Worm (Caenorhabditis elegans) whole organism, young adult: ENCODE results near the gene R04A9.9.
"Not testable (repeated sequence)": the region's sequence is repeated elsewhere in the genome, so short reads cannot be mapped to it uniquely, and the experiment has no call there.

Experiments
- B0261.1 ChIP-seq: sonication (generic microtip); optimal IDR thresholded peaks from 2 replicates; lab custom pipeline; 2016; ENCODE audit warnings: mild to moderate bottlenecking, missing genetic modification characterization, moderate library complexity, missing compliant biosample characterization
- D2030.7 ChIP-seq: fragments of 200-800 bp; sonication (Bioruptor generic); IDR thresholded peaks from 2 replicates; pipeline ENCODE4 v1.3.6; 2022; ENCODE audit warnings: missing genetic modification reagents, missing genetic modification characterization, missing compliant biosample characterization
- F33H1.4 ChIP-seq: fragments of 200-800 bp; sonication (Bioruptor generic); IDR thresholded peaks from 2 replicates; pipeline ENCODE4 v1.3.6; 2022; ENCODE audit warnings: missing genetic modification reagents, missing genetic modification characterization, missing compliant biosample characterization
- F52B5.7 ChIP-seq: sonication (generic microtip); optimal IDR thresholded peaks from 2 replicates; lab custom pipeline; 2016; ENCODE audit warnings: mild to moderate bottlenecking, missing genetic modification characterization, missing compliant biosample characterization
- Y56A3A.18 ChIP-seq: fragments of 200-800 bp; sonication (Bioruptor generic); IDR thresholded peaks from 2 replicates; pipeline ENCODE4 v1.3.6; 2022; ENCODE audit warnings: missing genetic modification reagents, missing genetic modification characterization, missing compliant biosample characterization
- aptf-3 ChIP-seq: fragments of 200-800 bp; sonication (Bioruptor generic); IDR thresholded peaks from 2 replicates; pipeline ENCODE4 v1.3.6; 2022; ENCODE audit warnings: missing genetic modification characterization, missing compliant biosample characterization
- cebp-1 ChIP-seq, 2 experiments: fragments of 200-800 bp in 1 of 2; sonication (Bioruptor generic) in 1 of 2; sonication (generic microtip) in 1 of 2; IDR thresholded peaks in 1 of 2; optimal IDR thresholded peaks in 1 of 2; 2 replicates each; pipeline versions ENCODE4 v1.3.6 to Lab custom; 2017 to 2022; ENCODE audit warnings: missing compliant biosample characterization in 2 of 2, missing genetic modification characterization in 2 of 2, mild to moderate bottlenecking in 1 of 2, missing genetic modification reagents in 1 of 2, moderate library complexity in 1 of 2
- ceh-100 ChIP-seq: fragments of 200-800 bp; sonication (Bioruptor generic); IDR thresholded peaks from 2 replicates; pipeline ENCODE4 v1.3.6; 2022; ENCODE audit warnings: missing genetic modification reagents, missing genetic modification characterization, missing compliant biosample characterization
- ceh-40 ChIP-seq: fragments of 200-800 bp; sonication (Bioruptor generic); IDR thresholded peaks from 2 replicates; pipeline ENCODE4 v1.3.6; 2022; ENCODE audit warnings: missing genetic modification characterization, missing compliant biosample characterization
- dox-1 ChIP-seq: fragments of 200-800 bp; sonication (Bioruptor generic); IDR thresholded peaks from 2 replicates; pipeline ENCODE4 v1.3.6; 2022; ENCODE audit warnings: missing genetic modification reagents, missing genetic modification characterization, missing compliant biosample characterization
- egl-44 ChIP-seq: fragments of 200-800 bp; sonication (Bioruptor generic); IDR thresholded peaks from 2 replicates; pipeline ENCODE4 v1.3.6; 2022; ENCODE audit warnings: missing genetic modification reagents, missing genetic modification characterization, missing compliant biosample characterization
- ekl-4 ChIP-seq: fragments of 200-800 bp; sonication (Bioruptor generic); IDR thresholded peaks from 2 replicates; pipeline ENCODE4 v1.3.6; 2022; ENCODE audit warnings: missing genetic modification reagents, missing genetic modification characterization, missing compliant biosample characterization
- hmg-1.2 ChIP-seq: fragments of 200-800 bp; sonication (Bioruptor generic); IDR thresholded peaks from 2 replicates; pipeline ENCODE4 v1.3.6; 2022; ENCODE audit warnings: missing genetic modification reagents, missing genetic modification characterization, missing compliant biosample characterization
- let-607 ChIP-seq, 2 experiments: fragments of 200-800 bp in 1 of 2; sonication (Bioruptor generic) in 1 of 2; sonication (generic microtip) in 1 of 2; optimal IDR thresholded peaks; 2 replicates each; lab custom pipeline; 2016 to 2018; ENCODE audit warnings: mild to moderate bottlenecking in 2 of 2, missing compliant biosample characterization in 2 of 2, missing genetic modification characterization in 2 of 2, moderate library complexity in 2 of 2, missing genotype in 1 of 2
- lin-26 ChIP-seq: fragments of 200-800 bp; sonication (Bioruptor generic); IDR thresholded peaks from 2 replicates; pipeline ENCODE4 v1.3.6; 2022; ENCODE audit warnings: missing genetic modification reagents, missing genetic modification characterization, missing compliant biosample characterization
- lin-40 ChIP-seq: sonication (generic microtip); optimal IDR thresholded peaks from 2 replicates; lab custom pipeline; 2016; ENCODE audit warnings: missing genetic modification characterization, mild to moderate bottlenecking, missing compliant biosample characterization, missing genotype, missing genetic modification reagents
- lin-54 ChIP-seq: fragments of 200-800 bp; sonication (Bioruptor generic); optimal IDR thresholded peaks from 2 replicates; lab custom pipeline; 2018; ENCODE audit warnings: mild to moderate bottlenecking, missing genetic modification characterization, missing compliant biosample characterization
- madf-3 ChIP-seq: fragments of 200-800 bp; sonication (Bioruptor generic); IDR thresholded peaks from 2 replicates; pipeline ENCODE4 v1.3.6; 2022; ENCODE audit warnings: missing genetic modification reagents, missing genetic modification characterization, missing compliant biosample characterization
- madf-6 ChIP-seq: fragments of 200-800 bp; sonication (Bioruptor generic); IDR thresholded peaks from 2 replicates; pipeline ENCODE4 v1.3.6; 2022; ENCODE audit warnings: missing genetic modification reagents, missing genetic modification characterization, missing compliant biosample characterization
- mcd-1 ChIP-seq: fragments of 200-800 bp; sonication (Bioruptor generic); IDR thresholded peaks from 2 replicates; pipeline ENCODE4 v1.3.6; 2022; ENCODE audit warnings: missing genetic modification reagents, missing genetic modification characterization, missing compliant biosample characterization
- nfyb-1 ChIP-seq: fragments of 200-800 bp; sonication (Bioruptor generic); IDR thresholded peaks from 2 replicates; pipeline ENCODE4 v1.3.6; 2022; ENCODE audit warnings: missing genetic modification reagents, missing genetic modification characterization, missing compliant biosample characterization
- nhr-120 ChIP-seq: fragments of 200-800 bp; sonication (Bioruptor generic); IDR thresholded peaks from 2 replicates; pipeline ENCODE4 v1.3.6; 2022; ENCODE audit warnings: missing genetic modification characterization, missing compliant biosample characterization
- nhr-80 ChIP-seq: sonication (generic microtip); optimal IDR thresholded peaks from 2 replicates; lab custom pipeline; 2016; ENCODE audit warnings: missing genetic modification characterization, missing compliant biosample characterization
- rcor-1 ChIP-seq: fragments of 200-800 bp; sonication (Bioruptor generic); IDR thresholded peaks from 2 replicates; pipeline ENCODE4 v1.3.6; 2022; ENCODE audit warnings: missing genetic modification reagents, missing genetic modification characterization, missing compliant biosample characterization
- rpc-1 ChIP-seq, 2 experiments: fragments of 150-350 bp in 1 of 2; sonication (generic microtip) in 1 of 2; optimal IDR thresholded peaks; 2 replicates each; lab custom pipeline; 2014 to 2018; ENCODE audit warnings: missing biosample characterization in 1 of 2, missing genetic modification characterization in 1 of 2, missing genetic modification reagents in 1 of 2, missing genotype in 1 of 2
- tbp1 ChIP-seq: fragments of 200-800 bp; sonication (Bioruptor generic); optimal IDR thresholded peaks from 2 replicates; lab custom pipeline; 2018; ENCODE audit warnings: mild to moderate bottlenecking, missing genetic modification characterization, missing compliant biosample characterization
- tbx-9 ChIP-seq: sonication (generic microtip); optimal IDR thresholded peaks from 2 replicates; lab custom pipeline; 2016; ENCODE audit warnings: borderline replicate concordance, missing genetic modification characterization, inconsistent platforms, missing compliant biosample characterization
- zfh-2 ChIP-seq: fragments of 200-800 bp; sonication (Bioruptor generic); conservative IDR thresholded peaks from 2 replicates; pipeline ENCODE4 v1.3.6; 2022; ENCODE audit warnings: missing genetic modification reagents, missing genetic modification characterization, missing compliant biosample characterization
- ztf-18 ChIP-seq: sonication (generic microtip); optimal IDR thresholded peaks from 2 replicates; lab custom pipeline; 2016; ENCODE audit warnings: missing genotype, mild to moderate bottlenecking, missing genetic modification characterization, missing compliant biosample characterization
- ztf-25 ChIP-seq: fragments of 200-800 bp; sonication (Bioruptor generic); IDR thresholded peaks from 2 replicates; pipeline ENCODE4 v1.3.6; 2022; ENCODE audit warnings: missing genetic modification reagents, missing genetic modification characterization, missing compliant biosample characterization
- ztf-26 ChIP-seq: sonication (generic microtip); optimal IDR thresholded peaks from 2 replicates; lab custom pipeline; 2017; ENCODE audit warnings: missing genetic modification characterization, missing compliant biosample characterization
- ztf-3 ChIP-seq: fragments of 200-800 bp; sonication (Bioruptor generic); optimal IDR thresholded peaks from 2 replicates; lab custom pipeline; 2018; ENCODE audit warnings: mild to moderate bottlenecking, missing genetic modification characterization, missing compliant biosample characterization

R04A9.9 gene

ce11 chrX:353134-353669, 37.2 kb downstream of the R04A9.9 start, which contains the start of gene sor-3 (continued):
- TF ChIP-seq mcd-1 (GFP tag; lab: Robert Waterston, UW) (no peak; the same call in 1 of the 2 replicates), lin-26 (GFP tag; lab: Robert Waterston, UW) (peak; percentile 94), ceh-40 (GFP tag; lab: Robert Waterston, UW) (0 out of 2 replicates have a peak, but pooled peaks have one; percentile 38), ztf-18 (tag; lab: Kevin White, UChicago) (peak; percentile 78), aptf-3 (GFP tag; lab: Robert Waterston, UW) (no peak), F33H1.4 (peak; percentile 41)

ce11 chrX:351398-351797, 39.0 kb downstream of the R04A9.9 start:
- TF ChIP-seq ceh-100 (GFP tag; lab: Robert Waterston, UW) (peak; percentile 38; the same call in 1 of the 2 replicates), rcor-1 (peak; percentile 28; the same call in 1 of the 2 replicates), madf-6 (GFP tag; lab: Robert Waterston, UW) (peak; percentile 55; the same call in 1 of the 2 replicates), mcd-1 (GFP tag; lab: Robert Waterston, UW) (peak; percentile 49), aptf-3 (GFP tag; lab: Robert Waterston, UW) (0 out of 2 replicates have a peak, but pooled peaks have one; percentile 9), tbp1 (GFP tag; lab: Kevin White, UChicago) (peak; percentile 82), lin-26 (GFP tag; lab: Robert Waterston, UW) (peak; percentile 90), hmg-1.2 (peak; percentile 73), egl-44 (peak; percentile 54; the same call in 1 of the 2 replicates), nfyb-1 (GFP tag; lab: Robert Waterston, UW) (peak; percentile 79), B0261.1 (peak; percentile 55), dox-1 (peak; percentile 68), ceh-40 (GFP tag; lab: Robert Waterston, UW) (peak; percentile 59; the same call in 1 of the 2 replicates), zfh-2 (GFP tag; lab: Robert Waterston, UW) (0 out of 2 replicates have a peak, but pooled peaks have one; percentile 12), Y56A3A.18 (GFP tag; lab: Robert Waterston, UW) (0 out of 2 replicates have a peak, but pooled peaks have one; percentile 39), ekl-4 (GFP tag; lab: Robert Waterston, UW) (0 out of 2 replicates have a peak, but pooled peaks have one; percentile 29), D2030.7 (GFP tag; lab: Robert Waterston, UW) (peak; percentile 33; the same call in 1 of the 2 replicates), madf-3 (GFP tag; lab: Robert Waterston, UW) (0 out of 2 replicates have a peak, but pooled peaks have one; percentile 39), nhr-120 (GFP tag; lab: Robert Waterston, UW) (peak; percentile 83; the same call in 1 of the 2 replicates), ztf-25 (GFP tag; lab: Robert Waterston, UW) (peak; percentile 84), rpc-1 (tag; optimal IDR thresholded peaks at IDR 0.05; lab: Kevin White, UChicago) (peak; percentile 32)
- TF ChIP-seq rpc-1 (optimal IDR thresholded peaks at IDR 0.05; lab: Kevin White, UChicago): not testable (repeated sequence)

ce11 chrX:348141-348540, 42.2 kb downstream of the R04A9.9 start:
- TF ChIP-seq tbx-9 (tag; lab: Kevin White, UChicago) (no peak), cebp-1 (GFP tag; IDR thresholded peaks at IDR 0.05; lab: Robert Waterston, UW) (no peak), cebp-1 (tag; optimal IDR thresholded peaks at IDR 0.05; lab: Kevin White, UChicago) (peak; percentile 38), dox-1 (no peak), ztf-26 (tag; lab: Kevin White, UChicago) (no peak), F52B5.7 (tag; lab: Kevin White, UChicago) (no peak), hmg-1.2 (peak; percentile 55; the same call in 1 of the 2 replicates), lin-40 (tag; lab: Kevin White, UChicago) (peak; percentile 17)

- 0 out of 2 replicates have a peak, but pooled peaks have one; percentile 45 for TF ChIP-seq madf-3 (GFP tag; lab: Robert Waterston, UW)
- TF ChIP-seq, all 124 proteins: peak for 1; not testable (repeated sequence) for 123
Measured at ce11 chrX:347117-347516, 43.3 kb downstream of the R04A9.9 start, which contains the start of gene C04E7.3. C04E7.3 (minus strand) TSS chrX:347217.

ce11 chrX:343822-344221, 46.5 kb downstream of the R04A9.9 start:
- TF ChIP-seq nhr-80 (tag; lab: Kevin White, UChicago) (peak; percentile 49), nfyb-1 (GFP tag; lab: Robert Waterston, UW) (no peak), ztf-3 (GFP tag; lab: Kevin White, UChicago) (no peak), lin-54 (GFP tag; lab: Kevin White, UChicago) (peak; percentile 48), cebp-1 (GFP tag; IDR thresholded peaks at IDR 0.05; lab: Robert Waterston, UW) (no peak), cebp-1 (tag; optimal IDR thresholded peaks at IDR 0.05; lab: Kevin White, UChicago) (peak; percentile 20), tbp1 (GFP tag; lab: Kevin White, UChicago) (peak; percentile 3), ztf-26 (tag; lab: Kevin White, UChicago) (peak; percentile 28), let-607 (tag; optimal IDR thresholded peaks at IDR 0.05; lab: Kevin White, UChicago) (peak in 1 of 2 experiments; percentile 3)
- TF ChIP-seq, all 124 proteins: peak for 6
